Worm (Caenorhabditis elegans) whole organism, L1 larva: ENCODE data around the gene C34B4.2.

Source experiments
- C04F5.9 ChIP-seq: sonication (generic microtip); optimal IDR thresholded peaks from 2 replicates; lab custom pipeline; 2016; ENCODE audit warnings: missing genetic modification characterization, missing compliant biosample characterization
- F16B12.6 ChIP-seq: fragments of 150-350 bp; optimal IDR thresholded peaks from 2 replicates; lab custom pipeline; 2014; ENCODE audit warnings: missing biosample characterization, missing genetic modification characterization
- aha-1 ChIP-seq: fragments of 150-350 bp; optimal IDR thresholded peaks from 2 replicates; lab custom pipeline; 2014; ENCODE audit warnings: missing biosample characterization, missing genetic modification characterization
- alr-1 ChIP-seq: fragments of 200-800 bp; sonication (Bioruptor generic); optimal IDR thresholded peaks from 2 replicates; lab custom pipeline; 2018; ENCODE audit warnings: borderline replicate concordance, mild to moderate bottlenecking, missing genetic modification characterization, missing compliant biosample characterization
- aly-2 ChIP-seq: fragments of 150-350 bp; optimal IDR thresholded peaks from 2 replicates; lab custom pipeline; 2014; ENCODE audit warnings: missing biosample characterization, missing genetic modification characterization
- ama-1 ChIP-seq: fragments of 150-350 bp; optimal IDR thresholded peaks from 2 replicates; lab custom pipeline; 2014
- ceh-8 ChIP-seq: fragments of 200-800 bp; sonication (Bioruptor generic); optimal IDR thresholded peaks from 2 replicates; lab custom pipeline; 2018; ENCODE audit warnings: mild to moderate bottlenecking, missing genetic modification characterization, moderate library complexity, missing compliant biosample characterization
- ceh-82 ChIP-seq, 3 experiments: fragments of 150-350 bp in 1 of 3; sonication (generic microtip) in 2 of 3; optimal IDR thresholded peaks; 2 replicates each; lab custom pipeline; 2014 to 2017; ENCODE audit warnings: missing biosample characterization in 3 of 3, missing genetic modification characterization in 3 of 3
- ceh-90 ChIP-seq: sonication (generic microtip); optimal IDR thresholded peaks from 2 replicates; lab custom pipeline; 2016; ENCODE audit warnings: missing genetic modification characterization, missing compliant biosample characterization
- ces-1 ChIP-seq: fragments of 150-350 bp; optimal IDR thresholded peaks from 2 replicates; lab custom pipeline; 2014; ENCODE audit warnings: missing biosample characterization, missing genetic modification reagents, missing genetic modification characterization
- dpl-1 ChIP-seq, 3 experiments: fragments of 150-350 bp in 2 of 3; sonication (generic microtip) in 1 of 3; optimal IDR thresholded peaks; 2 replicates each; lab custom pipeline; 2014 to 2017; ENCODE audit warnings: missing biosample characterization in 3 of 3, missing genetic modification characterization in 3 of 3, missing genetic modification reagents in 3 of 3
- efl-1 ChIP-seq, 4 experiments: fragments of 150-350 bp; optimal IDR thresholded peaks in 3 of 4; peaks in 1 of 4; 1 replicate in 1 of 4; 2 replicates in 3 of 4; lab custom pipeline; 2014; ENCODE audit warnings: missing biosample characterization in 2 of 4, missing genetic modification characterization in 2 of 4, missing genetic modification reagents in 2 of 4
- efl-3 ChIP-seq: fragments of 200-800 bp; sonication (Bioruptor generic); optimal IDR thresholded peaks from 2 replicates; lab custom pipeline; 2018; ENCODE audit warnings: mild to moderate bottlenecking, missing genetic modification characterization, missing compliant biosample characterization
- egl-27 ChIP-seq, 2 experiments: fragments of 150-350 bp in 1 of 2; sonication (generic microtip); optimal IDR thresholded peaks; 3 replicates each; lab custom pipeline; 2017 to 2018; ENCODE audit warnings: missing biosample characterization in 2 of 2, missing genetic modification characterization in 2 of 2, missing genetic modification reagents in 2 of 2
- elt-2 ChIP-seq: sonication (generic microtip); optimal IDR thresholded peaks from 2 replicates; lab custom pipeline; 2016; ENCODE audit warnings: missing genetic modification characterization, mild to moderate bottlenecking, inconsistent platforms, missing compliant biosample characterization, missing genetic modification reagents
- elt-3 ChIP-seq, 6 experiments: fragments of 150-350 bp in 1 of 6; sonication (generic microtip); optimal IDR thresholded peaks; 2 replicates each; lab custom pipeline; 2017 to 2018; ENCODE audit warnings: missing biosample characterization in 6 of 6, missing genetic modification characterization in 6 of 6, inconsistent platforms in 1 of 6
- ets-5 ChIP-seq: fragments of 200-800 bp; sonication (Bioruptor generic); IDR thresholded peaks from 2 replicates; pipeline ENCODE4 v1.3.6; 2022; ENCODE audit warnings: missing genetic modification characterization, missing compliant biosample characterization
- fkh-10 ChIP-seq: sonication (generic microtip); optimal IDR thresholded peaks from 2 replicates; lab custom pipeline; 2017; ENCODE audit warnings: missing biosample characterization, missing genetic modification reagents, missing genetic modification characterization
- fkh-8 ChIP-seq: sonication (generic microtip); optimal IDR thresholded peaks from 2 replicates; lab custom pipeline; 2016; ENCODE audit warnings: mild to moderate bottlenecking, missing genetic modification characterization, missing compliant biosample characterization
- jun-1 ChIP-seq: fragments of 150-350 bp; optimal IDR thresholded peaks from 2 replicates; lab custom pipeline; 2014; ENCODE audit warnings: missing biosample characterization, missing genetic modification reagents, missing genetic modification characterization
- lin-15B ChIP-seq: fragments of 150-350 bp; sonication (generic microtip); optimal IDR thresholded peaks from 3 replicates; lab custom pipeline; 2014; ENCODE audit warnings: missing biosample characterization, missing genetic modification characterization
- lin-35 ChIP-seq, 2 experiments: fragments of 150-350 bp; optimal IDR thresholded peaks; 2 replicates each; lab custom pipeline; 2014; ENCODE audit warnings: missing biosample characterization in 2 of 2, missing genetic modification characterization in 2 of 2, missing genetic modification reagents in 2 of 2
- mdl-1 ChIP-seq, 2 experiments: fragments of 150-350 bp; optimal IDR thresholded peaks; 2 replicates each; lab custom pipeline; 2014 to 2017; ENCODE audit warnings: missing biosample characterization in 2 of 2, missing genetic modification characterization in 2 of 2, inconsistent platforms in 1 of 2
- mef-2 ChIP-seq: fragments of 150-350 bp; optimal IDR thresholded peaks from 2 replicates; lab custom pipeline; 2014; ENCODE audit warnings: missing biosample characterization, missing genetic modification characterization
- mep-1 ChIP-seq: fragments of 150-350 bp; optimal IDR thresholded peaks from 2 replicates; lab custom pipeline; 2014; ENCODE audit warnings: missing biosample characterization, missing genetic modification characterization
- nhr-19 ChIP-seq: fragments of 200-800 bp; sonication (Bioruptor generic); conservative IDR thresholded peaks from 2 replicates; pipeline ENCODE4 v1.3.6; 2022; ENCODE audit warnings: missing genetic modification characterization, missing compliant biosample characterization
- nhr-20 ChIP-seq: sonication (generic microtip); optimal IDR thresholded peaks from 2 replicates; lab custom pipeline; 2016; ENCODE audit warnings: mild to moderate bottlenecking, missing genetic modification characterization, missing compliant biosample characterization
- nhr-71 ChIP-seq: sonication (generic microtip); optimal IDR thresholded peaks from 2 replicates; lab custom pipeline; 2016; ENCODE audit warnings: mild to moderate bottlenecking, missing genetic modification characterization, moderate library complexity, missing compliant biosample characterization
- nhr-76 ChIP-seq: sonication (generic microtip); optimal IDR thresholded peaks from 2 replicates; lab custom pipeline; 2017; ENCODE audit warnings: missing biosample characterization, missing genetic modification characterization
- nhr-90 ChIP-seq: sonication (generic microtip); optimal IDR thresholded peaks from 2 replicates; lab custom pipeline; 2016; ENCODE audit warnings: mild to moderate bottlenecking, missing genetic modification characterization, missing compliant biosample characterization; ENCODE audit not compliant: poor library complexity
- pag-3 ChIP-seq: sonication (generic microtip); optimal IDR thresholded peaks from 2 replicates; lab custom pipeline; 2017; ENCODE audit warnings: missing genetic modification characterization, mild to moderate bottlenecking, missing compliant biosample characterization, antibody characterized with exemption, borderline replicate concordance; ENCODE audit not compliant: insufficient read depth
- pax-3 ChIP-seq: fragments of 200-800 bp; sonication (Bioruptor generic); optimal IDR thresholded peaks from 2 replicates; lab custom pipeline; 2018; ENCODE audit warnings: mild to moderate bottlenecking, missing genetic modification characterization, moderate library complexity, missing compliant biosample characterization
- skn-1 ChIP-seq: fragments of 150-350 bp; optimal IDR thresholded peaks from 2 replicates; lab custom pipeline; 2014; ENCODE audit warnings: missing biosample characterization, missing genetic modification characterization
- sptf-1 ChIP-seq: fragments of 150-350 bp; optimal IDR thresholded peaks from 2 replicates; lab custom pipeline; 2014; ENCODE audit warnings: missing biosample characterization, missing genetic modification characterization
- sup-37 ChIP-seq: fragments of 200-800 bp; sonication (Bioruptor generic); optimal IDR thresholded peaks from 2 replicates; lab custom pipeline; 2018; ENCODE audit warnings: mild to moderate bottlenecking, missing genetic modification characterization, missing compliant biosample characterization
- unc-130 ChIP-seq: fragments of 150-350 bp; optimal IDR thresholded peaks from 2 replicates; lab custom pipeline; 2017; ENCODE audit warnings: missing biosample characterization, missing genetic modification characterization, inconsistent platforms
- unc-98 ChIP-seq: fragments of 200-800 bp; sonication (Bioruptor generic); IDR thresholded peaks from 2 replicates; pipeline ENCODE4 v1.3.6; 2022; ENCODE audit warnings: missing genetic modification characterization, missing compliant biosample characterization
- zip-4 ChIP-seq: fragments of 200-800 bp; sonication (Bioruptor generic); optimal IDR thresholded peaks from 2 replicates; lab custom pipeline; 2018; ENCODE audit warnings: mild to moderate bottlenecking, missing genetic modification characterization, moderate library complexity, missing compliant biosample characterization
- ztf-11 ChIP-seq, 2 experiments: sonication (generic microtip); optimal IDR thresholded peaks; 2 replicates each; lab custom pipeline; 2016 to 2017; ENCODE audit warnings: missing genetic modification characterization in 2 of 2, missing biosample characterization in 1 of 2, missing compliant biosample characterization in 1 of 2

C34B4.2 gene

DNA sequence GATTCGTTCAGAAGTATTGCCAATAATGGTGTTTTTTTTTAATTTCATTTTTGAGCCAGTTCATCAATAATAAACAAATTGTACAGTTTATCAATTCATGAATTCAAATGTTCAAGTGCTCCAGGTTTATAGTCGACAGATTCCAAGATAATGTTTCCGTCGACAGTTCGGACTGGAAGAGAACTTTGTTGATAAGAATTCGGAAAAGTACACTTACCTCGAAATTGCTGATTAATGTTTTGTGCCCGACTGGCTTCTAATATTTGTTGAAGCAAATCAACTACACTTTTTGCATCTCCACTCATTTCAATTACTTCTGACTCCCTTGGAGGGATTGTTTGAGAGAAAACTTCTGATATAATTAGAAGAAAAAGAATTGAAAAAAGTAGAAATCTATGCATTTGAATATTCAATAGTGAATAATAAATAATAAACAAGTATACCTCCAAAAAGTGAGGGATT lies 33.7 kb upstream of the C34B4.2 start, which contains the start of gene W07G4.8:
Gene W07G4.8, minus strand, starts transcription at position 412 of the 462 bp plus-strand sequence.
- TF ChIP-seq mep-1 (tag; lab: Kevin White, UChicago) (no peak), jun-1 (tag; lab: Kevin White, UChicago) (no peak), pax-3 (tag; lab: Kevin White, UChicago) (peak; percentile 27), lin-35 (GFP tag; optimal IDR thresholded peaks at IDR 0.05; lab: Kevin White, UChicago) (peak in 1 of 2 experiments; percentile 25), fkh-10 (GFP tag; lab: Kevin White, UChicago) (no peak), aly-2 (tag; lab: Kevin White, UChicago) (peak; percentile 52), elt-2 (peak; percentile 10), zip-4 (GFP tag; lab: Kevin White, UChicago) (no peak), efl-1 (optimal IDR thresholded peaks at IDR 0.05; lab: Kevin White, UChicago) (no peak), efl-1 (GFP tag; optimal IDR thresholded peaks at IDR 0.05 in 1 of 2; lab: Kevin White, UChicago) (peak in 1 of 2 experiments; percentile 29)

DNA sequence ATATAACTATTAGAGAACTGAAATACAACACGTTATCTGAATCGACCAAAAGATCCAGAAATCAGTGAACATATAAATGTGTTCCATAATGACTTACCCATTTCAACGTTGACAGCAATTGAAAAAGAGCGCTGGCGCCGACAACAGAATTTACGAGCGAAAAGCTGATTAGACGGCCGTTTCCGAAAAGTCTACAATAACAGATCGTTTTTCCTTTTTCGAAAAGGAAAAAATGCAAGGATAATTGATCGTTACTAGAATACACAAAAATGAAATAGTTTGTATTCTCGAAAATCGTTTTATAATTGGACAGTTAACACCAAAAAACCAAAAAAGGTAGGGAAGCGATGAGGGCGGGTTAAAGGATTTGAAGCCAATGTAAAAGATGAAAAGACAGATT lies 29.2 kb upstream of the C34B4.2 start, which contains the start of gene srr-1:
Gene srr-1, minus strand, starts transcription at position 101 of the 400 bp plus-strand sequence.
- TF ChIP-seq ama-1 (lab: Kevin White, UChicago) (no peak), ceh-90 (no peak), ceh-8 (GFP tag; lab: Kevin White, UChicago) (no peak), ets-5 (GFP tag; lab: Robert Waterston, UW) (no peak), alr-1 (tag; lab: Kevin White, UChicago) (no peak), efl-1 (optimal IDR thresholded peaks at IDR 0.05; lab: Kevin White, UChicago) (no peak), efl-1 (GFP tag; optimal IDR thresholded peaks at IDR 0.05 in 1 of 2; lab: Kevin White, UChicago) (no peak), egl-27 (tag; optimal IDR thresholded peaks at IDR 0.05; lab: Kevin White, UChicago) (no peak), F16B12.6 (tag; lab: Kevin White, UChicago) (no peak), nhr-76 (tag; lab: Kevin White, UChicago) (no peak), fkh-10 (GFP tag; lab: Kevin White, UChicago) (no peak), sptf-1 (tag; lab: Kevin White, UChicago) (no peak), nhr-71 (tag; lab: Kevin White, UChicago) (no peak), sup-37 (GFP tag; lab: Kevin White, UChicago) (no peak), mdl-1 (tag; optimal IDR thresholded peaks at IDR 0.05; lab: Kevin White, UChicago) (no peak), fkh-8 (no peak), ceh-82 (tag; optimal IDR thresholded peaks at IDR 0.05; lab: Kevin White, UChicago) (no peak), skn-1 (no peak), nhr-90 (tag; lab: Kevin White, UChicago) (no peak), ztf-11 (tag; optimal IDR thresholded peaks at IDR 0.05; lab: Kevin White, UChicago) (no peak)

DNA sequence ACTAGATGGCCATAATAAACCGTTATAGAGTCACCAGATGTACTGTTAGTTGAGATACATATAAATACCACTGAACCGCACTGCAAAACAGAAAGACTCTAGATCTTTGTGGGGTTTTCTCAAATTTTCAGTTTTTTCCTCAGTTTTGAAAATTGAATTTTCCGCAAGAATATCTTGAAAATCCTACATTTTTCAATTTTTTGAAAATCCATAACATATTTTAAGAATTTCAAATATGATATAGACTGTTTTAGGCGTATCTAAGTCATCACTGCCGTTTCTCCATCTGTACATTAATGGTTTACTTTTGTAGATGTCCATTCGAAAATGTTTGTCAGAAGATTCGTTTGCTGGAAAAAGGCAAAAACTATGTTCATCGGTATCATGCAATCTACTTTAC lies 21.0 kb upstream of the C34B4.2 start, which contains the start of gene F42E8.1:
Gene F42E8.1, plus strand, starts transcription at position 301 of the 400 bp plus-strand sequence.
- TF ChIP-seq unc-130 (tag; lab: Kevin White, UChicago) (no peak), ztf-11 (tag; optimal IDR thresholded peaks at IDR 0.05; lab: Kevin White, UChicago) (no peak), nhr-20 (tag; lab: Kevin White, UChicago) (no peak), ets-5 (GFP tag; lab: Robert Waterston, UW) (no peak), ceh-8 (GFP tag; lab: Kevin White, UChicago) (no peak), efl-1 (optimal IDR thresholded peaks at IDR 0.05; lab: Kevin White, UChicago) (no peak), efl-1 (GFP tag; optimal IDR thresholded peaks at IDR 0.05 in 1 of 2; lab: Kevin White, UChicago) (no peak), lin-15B (tag; lab: Kevin White, UChicago) (no peak), nhr-19 (GFP tag; lab: Robert Waterston, UW) (no peak), mep-1 (tag; lab: Kevin White, UChicago) (no peak), elt-3 (tag; optimal IDR thresholded peaks at IDR 0.05; lab: Kevin White, UChicago) (no peak), C04F5.9 (tag; lab: Kevin White, UChicago) (no peak), mef-2 (no peak), aha-1 (tag; lab: Kevin White, UChicago) (no peak), efl-3 (GFP tag; lab: Kevin White, UChicago) (no peak), dpl-1 (GFP tag; optimal IDR thresholded peaks at IDR 0.05; lab: Kevin White, UChicago) (no peak), unc-98 (GFP tag; lab: Robert Waterston, UW) (no peak), pag-3 (tag; lab: Kevin White, UChicago) (no peak), ces-1 (GFP tag; lab: Kevin White, UChicago) (no peak)
